Worm (Caenorhabditis elegans) whole organism, mixed stage, embryonic: ENCODE results near the gene ZK1010.10.
A peak's percentile ranks its signal among the peaks of the same experiment; 100 is the strongest.

Source experiments
- M03D4.4 ChIP-seq: sonication (generic microtip); optimal IDR thresholded peaks from 2 replicates; lab custom pipeline; 2017; ENCODE audit warnings: mild to moderate bottlenecking, missing genetic modification characterization, missing compliant biosample characterization
- bed-3 ChIP-seq: fragments of 200-800 bp; sonication (Bioruptor generic); optimal IDR thresholded peaks from 3 replicates; lab custom pipeline; 2018; ENCODE audit warnings: mild to moderate bottlenecking, missing genetic modification characterization, moderate library complexity, missing compliant biosample characterization
- blmp-1 ChIP-seq: fragments of 150-350 bp; optimal IDR thresholded peaks from 2 replicates; lab custom pipeline; 2014; ENCODE audit warnings: missing biosample characterization, missing genetic modification characterization
- ceh-43 ChIP-seq: fragments of 200-800 bp; sonication (Bioruptor generic); optimal IDR thresholded peaks from 2 replicates; lab custom pipeline; 2018; ENCODE audit warnings: mild to moderate bottlenecking, missing genetic modification characterization, moderate library complexity, missing compliant biosample characterization
- ces-1 ChIP-seq: fragments of 150-350 bp; optimal IDR thresholded peaks from 2 replicates; lab custom pipeline; 2014; ENCODE audit warnings: missing biosample characterization, missing genetic modification reagents, missing genetic modification characterization
- cnd-1 ChIP-seq: fragments of 200-800 bp; sonication (Bioruptor generic); optimal IDR thresholded peaks from 2 replicates; lab custom pipeline; 2018; ENCODE audit warnings: mild to moderate bottlenecking, missing genetic modification characterization, missing compliant biosample characterization
- elt-1 ChIP-seq: sonication (generic microtip); optimal IDR thresholded peaks from 2 replicates; lab custom pipeline; 2017; ENCODE audit warnings: missing genetic modification characterization, mild to moderate bottlenecking, missing compliant biosample characterization, antibody characterized with exemption, moderate library complexity, borderline replicate concordance; ENCODE audit not compliant: insufficient read depth
- elt-3 ChIP-seq: fragments of 150-350 bp; optimal IDR thresholded peaks from 2 replicates; lab custom pipeline; 2014; ENCODE audit warnings: missing biosample characterization, missing genetic modification characterization
- ham-2 ChIP-seq: fragments of 200-800 bp; sonication (Bioruptor generic); optimal IDR thresholded peaks from 2 replicates; lab custom pipeline; 2018; ENCODE audit warnings: mild to moderate bottlenecking, missing genetic modification characterization, missing compliant biosample characterization
- hlh-1 ChIP-seq: fragments of 150-350 bp; optimal IDR thresholded peaks from 2 replicates; lab custom pipeline; 2014; ENCODE audit warnings: missing biosample characterization, missing genetic modification reagents, missing genetic modification characterization
- lin-13 ChIP-seq: fragments of 150-350 bp; optimal IDR thresholded peaks from 2 replicates; lab custom pipeline; 2014; ENCODE audit warnings: missing biosample characterization, missing genetic modification characterization
- lin-32 ChIP-seq: fragments of 200-800 bp; sonication (Bioruptor generic); optimal IDR thresholded peaks from 2 replicates; lab custom pipeline; 2018; ENCODE audit warnings: mild to moderate bottlenecking, missing genetic modification characterization, missing compliant biosample characterization
- lsy-2 ChIP-seq: fragments of 150-350 bp; optimal IDR thresholded peaks from 2 replicates; lab custom pipeline; 2014; ENCODE audit warnings: missing biosample characterization, missing genetic modification characterization
- mab-5 ChIP-seq: fragments of 150-350 bp; optimal IDR thresholded peaks from 2 replicates; lab custom pipeline; 2014; ENCODE audit warnings: missing biosample characterization, missing genetic modification characterization
- mep-1 ChIP-seq: fragments of 150-350 bp; optimal IDR thresholded peaks from 2 replicates; lab custom pipeline; 2017; ENCODE audit warnings: missing biosample characterization, missing genetic modification reagents, missing genetic modification characterization, inconsistent platforms
- nhr-12 ChIP-seq: fragments of 150-350 bp; optimal IDR thresholded peaks from 2 replicates; lab custom pipeline; 2014; ENCODE audit warnings: missing biosample characterization, missing genetic modification characterization
- nhr-2 ChIP-seq: fragments of 150-350 bp; optimal IDR thresholded peaks from 2 replicates; lab custom pipeline; 2014; ENCODE audit warnings: missing biosample characterization, missing genetic modification characterization
- nhr-237 ChIP-seq: fragments of 150-350 bp; optimal IDR thresholded peaks from 2 replicates; lab custom pipeline; 2014; ENCODE audit warnings: missing biosample characterization, missing genetic modification characterization
- nhr-28 ChIP-seq: fragments of 150-350 bp; optimal IDR thresholded peaks from 2 replicates; lab custom pipeline; 2014; ENCODE audit warnings: missing biosample characterization, missing genetic modification characterization
- nhr-76 ChIP-seq: sonication (generic microtip); optimal IDR thresholded peaks from 2 replicates; lab custom pipeline; 2017; ENCODE audit warnings: missing biosample characterization, missing genetic modification characterization
- pha-4 ChIP-seq: fragments of 150-350 bp; optimal IDR thresholded peaks from 2 replicates; lab custom pipeline; 2018; ENCODE audit warnings: missing biosample characterization, missing genetic modification reagents, missing genetic modification characterization
- sem-2 ChIP-seq: fragments of 200-800 bp; sonication (Bioruptor generic); optimal IDR thresholded peaks from 2 replicates; lab custom pipeline; 2018; ENCODE audit warnings: mild to moderate bottlenecking, missing genetic modification characterization, missing compliant biosample characterization
- sptf-1 ChIP-seq: sonication (generic microtip); optimal IDR thresholded peaks from 2 replicates; lab custom pipeline; 2017; ENCODE audit warnings: mild to moderate bottlenecking, missing genetic modification characterization, moderate library complexity, missing compliant biosample characterization
- tbx-8 ChIP-seq: fragments of 200-800 bp; sonication (Bioruptor generic); optimal IDR thresholded peaks from 2 replicates; lab custom pipeline; 2018; ENCODE audit warnings: mild to moderate bottlenecking, missing genetic modification characterization, moderate library complexity, missing compliant biosample characterization
- unc-120 ChIP-seq: sonication (generic microtip); optimal IDR thresholded peaks from 2 replicates; lab custom pipeline; 2017; ENCODE audit warnings: missing genetic modification characterization, missing compliant biosample characterization; ENCODE audit not compliant: poor library complexity, severe bottlenecking
- unc-39 ChIP-seq: fragments of 150-350 bp; optimal IDR thresholded peaks from 2 replicates; lab custom pipeline; 2014; ENCODE audit warnings: missing biosample characterization, missing genetic modification characterization
- unc-62 ChIP-seq: fragments of 150-350 bp; optimal IDR thresholded peaks from 2 replicates; lab custom pipeline; 2014; ENCODE audit warnings: missing biosample characterization, missing genetic modification reagents, missing genetic modification characterization
- ztf-11 ChIP-seq: fragments of 150-350 bp; optimal IDR thresholded peaks from 2 replicates; lab custom pipeline; 2014; ENCODE audit warnings: missing biosample characterization, missing genetic modification characterization

Gene ZK1010.10

ce11 chrIII:13002098-13002497 lies at the start of gene ZK1010.10:
Gene ZK1010.10 (plus strand): TSS chrIII:13002383.
- TF ChIP-seq hlh-1: no peak
- TF ChIP-seq nhr-2 (tag; lab: Kevin White, UChicago): no peak
- TF ChIP-seq ham-2 (GFP tag; lab: Kevin White, UChicago): no peak
- no peak for TF ChIP-seq lin-32 (GFP tag; lab: Kevin White, UChicago)
- TF ChIP-seq pha-4 (tag; lab: Kevin White, UChicago): peak; percentile 6
- TF ChIP-seq mep-1 (tag; lab: Kevin White, UChicago): peak; percentile 63
- no peak for TF ChIP-seq bed-3 (GFP tag; lab: Kevin White, UChicago)
- peak; percentile 95 for TF ChIP-seq ces-1 (GFP tag; lab: Kevin White, UChicago)
- peak; percentile 32 for TF ChIP-seq sptf-1 (tag; lab: Kevin White, UChicago)
- TF ChIP-seq unc-120 (tag; lab: Kevin White, UChicago): peak; percentile 58
- TF ChIP-seq lsy-2 (tag; lab: Kevin White, UChicago): peak; percentile 40
- TF ChIP-seq sem-2: no peak
- no peak for TF ChIP-seq ztf-11
- no peak for TF ChIP-seq M03D4.4 (tag; lab: Kevin White, UChicago)
- peak; percentile 59 for TF ChIP-seq nhr-237 (tag; lab: Kevin White, UChicago)
- TF ChIP-seq elt-3 (tag; lab: Kevin White, UChicago): no peak
- no peak for TF ChIP-seq tbx-8 (GFP tag; lab: Kevin White, UChicago)

ce11 chrIII:12952615-12953014 lies 49.6 kb upstream of the ZK1010.10 start:
- peak; percentile 20 for TF ChIP-seq ces-1 (GFP tag; lab: Kevin White, UChicago)
- no peak for TF ChIP-seq nhr-28 (tag; lab: Kevin White, UChicago)

- TF ChIP-seq mab-5 (tag; lab: Kevin White, UChicago): no peak
- no peak for TF ChIP-seq unc-62 (GFP tag; lab: Kevin White, UChicago)
- no peak for TF ChIP-seq lin-13 (tag; lab: Kevin White, UChicago)
- no peak for TF ChIP-seq nhr-2 (tag; lab: Kevin White, UChicago)
- TF ChIP-seq tbx-8 (GFP tag; lab: Kevin White, UChicago): no peak
These were observed 42.9 kb upstream of the ZK1010.10 start for ce11 chrIII:12959286-12959685.

ce11 chrIII:12960705-12961104 lies 41.5 kb upstream of the ZK1010.10 start:
- TF ChIP-seq unc-120 (tag; lab: Kevin White, UChicago): no peak
- TF ChIP-seq, all 35 proteins: peak for 0

- TF ChIP-seq nhr-76 (tag; lab: Kevin White, UChicago) (no peak), hlh-1 (no peak), nhr-237 (tag; lab: Kevin White, UChicago) (no peak), sem-2 (no peak), pha-4 (tag; lab: Kevin White, UChicago) (no peak), cnd-1 (tag; lab: Kevin White, UChicago) (no peak), ztf-11 (no peak), blmp-1 (tag; lab: Kevin White, UChicago) (no peak), nhr-12 (tag; lab: Kevin White, UChicago) (no peak), nhr-28 (tag; lab: Kevin White, UChicago) (no peak), lin-13 (tag; lab: Kevin White, UChicago) (no peak), elt-1 (no peak), ceh-43 (GFP tag; lab: Kevin White, UChicago) (no peak), nhr-2 (tag; lab: Kevin White, UChicago) (no peak), unc-39 (tag; lab: Kevin White, UChicago) (no peak), mep-1 (tag; lab: Kevin White, UChicago) (no peak)
- TF ChIP-seq, all 35 proteins: peak for 0
These were observed 35.3 kb upstream of the ZK1010.10 start, which contains the start of gene ttm-1 for ce11 chrIII:12966895-12967294. Gene ttm-1 (minus strand): TSS chrIII:12966995.

- no peak for TF ChIP-seq pha-4 (tag; lab: Kevin White, UChicago)
These were observed 34.6 kb upstream of the ZK1010.10 start for ce11 chrIII:12967437-12968043.
